Worm (Caenorhabditis elegans): Measurements from ENCODE around the gene xbx-6.

The xbx-6 gene

ce11 chrV:9744934-9745333, 42.1 kb downstream of the xbx-6 start, which contains the start of gene F58E6.13:
TSS of gene F58E6.13 (plus strand) at chrV:9745234.
- TF ChIP-seq unc-120 (tag; optimal IDR thresholded peaks at IDR 0.05; ENCODE audit: poor library complexity, severe bottlenecking) (no peak), mab-5 (tag; optimal IDR thresholded peaks at IDR 0.05) (no peak), pha-4 (tag; optimal IDR thresholded peaks at IDR 0.05) (no peak), sptf-1 (tag; optimal IDR thresholded peaks at IDR 0.05) (no peak), ces-1 (GFP tag; optimal IDR thresholded peaks at IDR 0.05) (no peak), mls-2 (tag; optimal IDR thresholded peaks at IDR 0.05) (no peak), M03D4.4 (tag; optimal IDR thresholded peaks at IDR 0.05) (no peak), blmp-1 (tag; optimal IDR thresholded peaks at IDR 0.05) (no peak), lsy-2 (tag; optimal IDR thresholded peaks at IDR 0.05) (no peak), sem-2 (GFP tag; optimal IDR thresholded peaks at IDR 0.05) (no peak), ceh-83 (GFP tag; optimal IDR thresholded peaks at IDR 0.05) (no peak)

ce11 chrV:9750308-9750707, 47.5 kb downstream of the xbx-6 start, which contains the start of gene F58E6.4:
TSS of gene F58E6.4 (minus strand) at chrV:9750408.
- no peak for TF ChIP-seq snpc-4 (tag; optimal IDR thresholded peaks at IDR 0.05)
- no peak for TF ChIP-seq ceh-39 (tag; optimal IDR thresholded peaks at IDR 0.05)
- TF ChIP-seq nhr-76 (tag; optimal IDR thresholded peaks at IDR 0.05) = no peak
- TF ChIP-seq bed-3 (GFP tag; optimal IDR thresholded peaks at IDR 0.05) = no peak
- TF ChIP-seq mab-5 (tag; optimal IDR thresholded peaks at IDR 0.05) = no peak
- no peak for TF ChIP-seq hlh-1 (tag; optimal IDR thresholded peaks at IDR 0.05)
- TF ChIP-seq lin-32 (GFP tag; optimal IDR thresholded peaks at IDR 0.05) = no peak
- no peak for TF ChIP-seq nhr-2 (tag; optimal IDR thresholded peaks at IDR 0.05)
- no peak for TF ChIP-seq sptf-1 (tag; optimal IDR thresholded peaks at IDR 0.05)
- no peak for TF ChIP-seq ztf-11 (tag; optimal IDR thresholded peaks at IDR 0.05)
- no peak for TF ChIP-seq tbx-8 (GFP tag; optimal IDR thresholded peaks at IDR 0.05)
- no peak for TF ChIP-seq mls-2 (tag; optimal IDR thresholded peaks at IDR 0.05)
- TF ChIP-seq mep-1 (tag; optimal IDR thresholded peaks at IDR 0.05) = no peak
- no peak for TF ChIP-seq ces-1 (GFP tag; optimal IDR thresholded peaks at IDR 0.05)
- no peak for TF ChIP-seq ceh-43 (GFP tag; optimal IDR thresholded peaks at IDR 0.05)
- TF ChIP-seq lin-13 (tag; optimal IDR thresholded peaks at IDR 0.05) = no peak
- no peak for TF ChIP-seq ceh-83 (GFP tag; optimal IDR thresholded peaks at IDR 0.05)
- no peak for TF ChIP-seq elt-1 (tag; optimal IDR thresholded peaks at IDR 0.05; ENCODE audit: borderline replicate concordance, insufficient read depth)
- no peak for TF ChIP-seq sem-2 (GFP tag; optimal IDR thresholded peaks at IDR 0.05)

- TF ChIP-seq ceh-83 (GFP tag; optimal IDR thresholded peaks at IDR 0.05) (no peak), ces-1 (GFP tag; optimal IDR thresholded peaks at IDR 0.05) (no peak), blmp-1 (tag; optimal IDR thresholded peaks at IDR 0.05) (no peak), ham-2 (GFP tag; optimal IDR thresholded peaks at IDR 0.05) (no peak), nhr-12 (tag; optimal IDR thresholded peaks at IDR 0.05) (no peak), mab-5 (tag; optimal IDR thresholded peaks at IDR 0.05) (no peak), nhr-237 (tag; optimal IDR thresholded peaks at IDR 0.05) (no peak), M03D4.4 (tag; optimal IDR thresholded peaks at IDR 0.05) (no peak), sem-2 (GFP tag; optimal IDR thresholded peaks at IDR 0.05) (no peak), cnd-1 (tag; optimal IDR thresholded peaks at IDR 0.05) (no peak)
These were observed 50.1 kb downstream of the xbx-6 start, which contains the start of gene F58E6.6 for ce11 chrV:9752918-9753317. TSS of gene F58E6.6 (minus strand) at chrV:9753018.

ce11 chrV:9753554-9753953, 50.7 kb downstream of the xbx-6 start:
- TF ChIP-seq lsy-2 (tag; optimal IDR thresholded peaks at IDR 0.05) = no peak
- no peak for TF ChIP-seq sptf-1 (tag; optimal IDR thresholded peaks at IDR 0.05)
- no peak for TF ChIP-seq unc-39 (tag; optimal IDR thresholded peaks at IDR 0.05)

ce11 chrV:9754459-9754858, 51.6 kb downstream of the xbx-6 start, which contains the start of gene F58E6.5:
TSS of gene F58E6.5 (minus strand) at chrV:9754559.
- TF ChIP-seq elt-1 (tag; optimal IDR thresholded peaks at IDR 0.05; ENCODE audit: borderline replicate concordance, insufficient read depth) = no peak
- TF ChIP-seq flh-1 (GFP tag; optimal IDR thresholded peaks at IDR 0.05) = no peak
- TF ChIP-seq unc-39 (tag; optimal IDR thresholded peaks at IDR 0.05) = no peak
- TF ChIP-seq ceh-39 (tag; optimal IDR thresholded peaks at IDR 0.05) = no peak
- TF ChIP-seq mls-2 (tag; optimal IDR thresholded peaks at IDR 0.05) = no peak
- TF ChIP-seq ces-1 (GFP tag; optimal IDR thresholded peaks at IDR 0.05) = no peak
- no peak for TF ChIP-seq drap-1 (GFP tag; optimal IDR thresholded peaks at IDR 0.05)
- no peak for TF ChIP-seq snpc-4 (tag; optimal IDR thresholded peaks at IDR 0.05)
- no peak for TF ChIP-seq mab-5 (tag; optimal IDR thresholded peaks at IDR 0.05)
- no peak for TF ChIP-seq unc-62 (GFP tag; optimal IDR thresholded peaks at IDR 0.05)

Measured in whole organism, mixed stage, embryonic.